Fruit fly (Drosophila melanogaster) Kc167 (cell line): ENCODE results near the gene CG42798.

ENCODE experiments used
- Myc ChIP-seq: fragments of >200 bp; optimal IDR thresholded peaks from 2 replicates; lab custom pipeline; 2017; ENCODE audit warnings: missing external identifiers
- Sin3A ChIP-seq: fragments of >200 bp; optimal IDR thresholded peaks from 2 replicates; lab custom pipeline; 2018; ENCODE audit warnings: missing external identifiers
- h ChIP-seq: fragments of >200 bp; optimal IDR thresholded peaks from 3 replicates; lab custom pipeline; 2018; ENCODE audit warnings: missing external identifiers
- insv ChIP-seq: fragments of >200 bp; optimal IDR thresholded peaks from 3 replicates; lab custom pipeline; 2018; ENCODE audit warnings: missing external identifiers
- psq ChIP-seq: fragments of >200 bp; optimal IDR thresholded peaks from 2 replicates; lab custom pipeline; 2017; ENCODE audit warnings: missing external identifiers
- ttk ChIP-seq: sonication (Bioruptor generic); optimal IDR thresholded peaks from 2 replicates; lab custom pipeline; 2017; ENCODE audit warnings: missing external identifiers

- TF ChIP-seq insv (lab: Kevin White, UChicago) (no peak), h (no peak), ttk (lab: Kevin White, UChicago) (no peak), Myc (lab: Kevin White, UChicago) (no peak), Sin3A (no peak), psq (lab: Kevin White, UChicago) (no peak)
Measured at dm6 chr3R:17377503-17377902, 29.0 kb upstream of the CG42798 start.
